Worm (Caenorhabditis elegans) whole organism, L4/young adult: ENCODE results near the gene hex-1.

Experiments
- W03F9.2 ChIP-seq: fragments of 150-350 bp; optimal IDR thresholded peaks from 2 replicates; lab custom pipeline; 2014; ENCODE audit warnings: missing biosample characterization, missing genetic modification characterization
- dao-5 ChIP-seq: sonication (generic microtip); optimal IDR thresholded peaks from 2 replicates; lab custom pipeline; 2016; ENCODE audit warnings: missing genotype, missing genetic modification characterization, moderate library complexity, missing compliant biosample characterization
- him-1 ChIP-seq: sonication (generic microtip); optimal IDR thresholded peaks from 2 replicates; lab custom pipeline; 2016; ENCODE audit warnings: missing genotype, missing genetic modification reagents, missing genetic modification characterization, missing compliant biosample characterization

The hex-1 gene

ce11 chrX:2274237-2274636 is 53.3 kb downstream of the hex-1 start, which contains the start of gene AH9.4:
Gene AH9.4, minus strand, starts transcription at chrX:2274337.
- TF ChIP-seq dao-5 (tag; lab: Kevin White, UChicago) (no peak), W03F9.2 (tag; lab: Kevin White, UChicago) (no peak), him-1 (tag; lab: Kevin White, UChicago) (no peak)

ce11 chrX:2276000-2276399 is 55.0 kb downstream of the hex-1 start:
- TF ChIP-seq him-1 (tag; lab: Kevin White, UChicago) (no peak), dao-5 (tag; lab: Kevin White, UChicago) (no peak), W03F9.2 (tag; lab: Kevin White, UChicago) (no peak)
